Worm (Caenorhabditis elegans): ENCODE results near the gene fbxa-151.

Gene fbxa-151

DNA sequence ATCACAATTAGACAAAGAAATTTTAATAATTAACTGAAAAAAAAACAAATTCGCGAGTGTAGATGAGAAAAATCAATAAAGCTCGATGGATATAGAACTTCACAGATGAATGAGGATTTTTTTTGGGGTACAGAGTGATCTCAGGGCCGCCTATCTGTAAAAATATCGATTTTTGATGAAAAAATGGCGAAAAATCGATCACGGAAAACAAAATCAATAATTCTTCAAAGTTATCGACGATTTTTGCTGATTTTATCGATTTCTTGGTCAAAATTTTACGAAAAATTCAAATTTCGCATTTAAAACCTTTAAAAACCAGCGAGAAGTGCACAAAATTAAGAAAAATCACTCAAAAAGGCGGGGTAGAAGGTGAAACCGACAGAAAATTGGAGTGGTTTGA is 50.6 kb downstream of the fbxa-151 start:
- TF ChIP-seq T22C8.4 (GFP tag; IDR thresholded peaks at IDR 0.05) (peak; percentile 56), klf-2 (GFP tag; conservative IDR thresholded peaks at IDR 0.05) (no peak)

Measured in whole organism, midembryonic.